Worm (Caenorhabditis elegans) whole organism, L4/young adult: ENCODE data around the gene C27A7.9.
"Not testable (repeated sequence)": the region's sequence is repeated elsewhere in the genome, so short reads cannot be mapped to it uniquely, and the experiment has no call there.

ENCODE experiments used
- W03F9.2 ChIP-seq: fragments of 150-350 bp; optimal IDR thresholded peaks from 2 replicates; lab custom pipeline; 2014; ENCODE audit warnings: missing biosample characterization, missing genetic modification characterization
- dao-5 ChIP-seq: sonication (generic microtip); optimal IDR thresholded peaks from 2 replicates; lab custom pipeline; 2016; ENCODE audit warnings: missing genotype, missing genetic modification characterization, moderate library complexity, missing compliant biosample characterization
- him-1 ChIP-seq: sonication (generic microtip); optimal IDR thresholded peaks from 2 replicates; lab custom pipeline; 2016; ENCODE audit warnings: missing genotype, missing genetic modification reagents, missing genetic modification characterization, missing compliant biosample characterization

DNA sequence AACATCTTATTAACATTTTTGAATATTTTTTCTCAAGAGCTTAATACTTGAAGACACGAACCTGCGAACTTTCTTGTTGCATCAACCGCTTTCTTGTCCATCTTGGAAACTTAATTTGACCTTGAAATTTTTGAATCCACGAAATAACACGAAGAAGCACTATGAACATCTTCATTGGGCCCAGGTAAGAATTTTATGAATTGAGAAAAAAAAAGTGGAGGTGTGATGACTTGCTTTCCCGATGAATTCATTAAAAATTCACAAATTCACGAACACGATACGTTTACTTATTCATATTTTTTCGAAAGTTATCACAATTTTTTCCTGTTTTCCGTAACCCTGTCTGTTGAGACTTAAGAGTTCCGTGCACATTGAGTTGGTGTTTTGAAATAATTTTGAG is 23.8 kb downstream of the C27A7.9 start, which contains the start of gene C27A7.6:
- TF ChIP-seq W03F9.2, dao-5, him-1 (tag; lab: Kevin White, UChicago): not testable (repeated sequence)
